Fruit fly (Drosophila melanogaster) whole organism, embryonic: ENCODE measurements around the gene CG1273.
A peak's percentile ranks its signal among the peaks of the same experiment; 100 is the strongest.

ENCODE experiments used
- Asciz ChIP-seq: fragments of 200-800 bp; sonication (Bioruptor generic); optimal IDR thresholded peaks from 2 replicates; lab custom pipeline; 2017; ENCODE audit warnings: missing biosample characterization, mild to moderate bottlenecking, missing genetic modification characterization, missing genetic modification reagents
- Atf-2 ChIP-seq: fragments of 200-800 bp; sonication (Bioruptor generic); optimal IDR thresholded peaks from 2 replicates; lab custom pipeline; 2016; ENCODE audit warnings: missing biosample characterization, missing genetic modification characterization
- CG10147 ChIP-seq: fragments of 200-800 bp; sonication (Bioruptor generic); optimal IDR thresholded peaks from 2 replicates; lab custom pipeline; 2019; ENCODE audit warnings: missing biosample characterization, mild to moderate bottlenecking, missing genetic modification characterization, moderate library complexity
- CG10366 ChIP-seq: fragments of 200-800 bp; sonication (Bioruptor generic); IDR thresholded peaks from 2 replicates; pipeline ENCODE4 v1.3.6; 2022; ENCODE audit warnings: missing biosample characterization, missing genetic modification characterization
- CG11696 ChIP-seq: fragments of 200-800 bp; sonication (Bioruptor generic); IDR thresholded peaks from 2 replicates; pipeline ENCODE4 v1.3.6; 2022; ENCODE audit warnings: missing biosample characterization, missing genetic modification characterization
- CG12659 ChIP-seq: fragments of 200-800 bp; sonication (Bioruptor generic); optimal IDR thresholded peaks from 3 replicates; lab custom pipeline; 2017; ENCODE audit warnings: mild to moderate bottlenecking, missing biosample characterization, missing genetic modification reagents, missing genetic modification characterization
- CG13296 ChIP-seq: fragments of 200-800 bp; sonication (Bioruptor generic); optimal IDR thresholded peaks from 3 replicates; lab custom pipeline; 2018; ENCODE audit warnings: missing biosample characterization, mild to moderate bottlenecking, missing genetic modification characterization
- CG13775 ChIP-seq: fragments of 200-800 bp; sonication (Bioruptor generic); optimal IDR thresholded peaks from 3 replicates; lab custom pipeline; 2017; ENCODE audit warnings: missing biosample characterization, mild to moderate bottlenecking, missing genetic modification characterization
- CG14050 ChIP-seq: fragments of 200-800 bp; sonication (Bioruptor generic); IDR thresholded peaks from 3 replicates; pipeline ENCODE4 v1.3.6; 2022; ENCODE audit warnings: missing biosample characterization, missing genetic modification characterization
- CG15514 ChIP-seq: fragments of 200-800 bp; sonication (Bioruptor generic); optimal IDR thresholded peaks from 3 replicates; lab custom pipeline; 2017; ENCODE audit warnings: missing biosample characterization, missing genetic modification characterization, mild to moderate bottlenecking, moderate library complexity, missing genetic modification reagents
- CG17829 ChIP-seq: fragments of 200-800 bp; optimal IDR thresholded peaks from 2 replicates; lab custom pipeline; 2019; ENCODE audit warnings: missing biosample characterization, mild to moderate bottlenecking, missing genetic modification characterization, moderate library complexity
- CG18011 ChIP-seq: fragments of 200-800 bp; sonication (Bioruptor generic); optimal IDR thresholded peaks from 2 replicates; lab custom pipeline; 2017; ENCODE audit warnings: missing biosample characterization, missing genetic modification characterization, mild to moderate bottlenecking, moderate library complexity, missing genotype
- CG2120 ChIP-seq: fragments of 200-800 bp; sonication (Bioruptor generic); optimal IDR thresholded peaks from 3 replicates; lab custom pipeline; 2016; ENCODE audit warnings: missing biosample characterization, missing genetic modification characterization
- CG3847 ChIP-seq: fragments of 200-800 bp; sonication (Bioruptor generic); IDR thresholded peaks from 2 replicates; pipeline ENCODE4 v1.3.6; 2022; ENCODE audit warnings: missing biosample characterization, missing genetic modification characterization
- CG4360 ChIP-seq: fragments of 200-800 bp; sonication (Bioruptor generic); IDR thresholded peaks from 2 replicates; pipeline ENCODE4 v1.3.6; 2022; ENCODE audit warnings: missing biosample characterization, missing genetic modification characterization
- CG4617 ChIP-seq: fragments of 200-800 bp; sonication (Bioruptor generic); optimal IDR thresholded peaks from 3 replicates; lab custom pipeline; 2016; ENCODE audit warnings: missing biosample characterization, missing genetic modification characterization, borderline replicate concordance
- CG4820 ChIP-seq: fragments of 200-800 bp; sonication (Bioruptor generic); optimal IDR thresholded peaks from 3 replicates; lab custom pipeline; 2016; ENCODE audit warnings: missing biosample characterization, missing genetic modification characterization
- CG6272 ChIP-seq: fragments of 200-800 bp; sonication (Bioruptor generic); IDR thresholded peaks from 2 replicates; pipeline ENCODE4 v1.3.6; 2022; ENCODE audit warnings: missing biosample characterization, missing genetic modification characterization
- CG8089 ChIP-seq: fragments of 200-800 bp; sonication (Bioruptor generic); optimal IDR thresholded peaks from 3 replicates; lab custom pipeline; 2016; ENCODE audit warnings: missing biosample characterization, missing genetic modification characterization
- CG9727 ChIP-seq: fragments of 200-800 bp; sonication (Bioruptor generic); optimal IDR thresholded peaks from 3 replicates; lab custom pipeline; 2017; ENCODE audit warnings: missing biosample characterization, mild to moderate bottlenecking, missing genetic modification characterization
- D19A ChIP-seq: fragments of 200-800 bp; optimal IDR thresholded peaks from 3 replicates; lab custom pipeline; 2019; ENCODE audit warnings: missing biosample characterization, mild to moderate bottlenecking, missing genetic modification characterization, moderate library complexity
- Dbx ChIP-seq: fragments of 200-800 bp; sonication (Bioruptor generic); IDR thresholded peaks from 3 replicates; pipeline ENCODE4 v1.3.6; 2022; ENCODE audit warnings: missing biosample characterization, missing genetic modification characterization
- Deaf1 ChIP-seq: fragments of 200-800 bp; optimal IDR thresholded peaks from 3 replicates; lab custom pipeline; 2019; ENCODE audit warnings: missing biosample characterization, mild to moderate bottlenecking, missing genetic modification characterization, moderate library complexity
- Dip2 ChIP-seq: fragments of 200-800 bp; sonication (Bioruptor generic); IDR thresholded peaks from 2 replicates; pipeline ENCODE4 v1.3.6; 2022; ENCODE audit warnings: missing biosample characterization, missing genetic modification characterization
- Dp ChIP-seq: fragments of 200-800 bp; sonication (Bioruptor generic); optimal IDR thresholded peaks from 2 replicates; lab custom pipeline; 2018; ENCODE audit warnings: missing biosample characterization, mild to moderate bottlenecking, missing genetic modification characterization, moderate library complexity
- Dref ChIP-seq: fragments of 200-800 bp; sonication (Bioruptor generic); IDR thresholded peaks from 2 replicates; pipeline ENCODE4 v1.3.6; 2022; ENCODE audit warnings: missing biosample characterization, missing genetic modification characterization
- ERR ChIP-seq: fragments of 200-800 bp; sonication (Bioruptor generic); optimal IDR thresholded peaks from 2 replicates; lab custom pipeline; 2016; ENCODE audit warnings: missing biosample characterization, missing genetic modification characterization
- Fer2 ChIP-seq: fragments of 200-800 bp; sonication (Bioruptor generic); optimal IDR thresholded peaks from 2 replicates; lab custom pipeline; 2018; ENCODE audit warnings: missing biosample characterization, mild to moderate bottlenecking, missing genetic modification characterization, moderate library complexity
- Gsc ChIP-seq: fragments of 200-800 bp; sonication (Bioruptor generic); IDR thresholded peaks from 2 replicates; pipeline ENCODE4 v1.3.6; 2022; ENCODE audit warnings: missing biosample characterization, missing genetic modification characterization
- Hsf ChIP-seq: fragments of 200-800 bp; sonication (Bioruptor generic); optimal IDR thresholded peaks from 3 replicates; lab custom pipeline; 2016; ENCODE audit warnings: missing biosample characterization, missing genetic modification characterization
- Ravus ChIP-seq: fragments of 200-800 bp; sonication (Bioruptor generic); IDR thresholded peaks from 2 replicates; pipeline ENCODE4 v1.3.6; 2022; ENCODE audit warnings: missing biosample characterization, missing genetic modification characterization
- Side ChIP-seq: fragments of 200-800 bp; sonication (Bioruptor generic); optimal IDR thresholded peaks from 2 replicates; lab custom pipeline; 2016; ENCODE audit warnings: missing biosample characterization, missing genetic modification characterization
- bowl ChIP-seq: fragments of 200-800 bp; sonication (Bioruptor generic); IDR thresholded peaks from 2 replicates; pipeline ENCODE4 v1.3.6; 2022; ENCODE audit warnings: missing biosample characterization, missing genetic modification characterization
- bsh ChIP-seq, 2 experiments: fragments of 200-800 bp; sonication (Bioruptor generic); optimal IDR thresholded peaks; 2 replicates each; lab custom pipeline; 2017 to 2018; ENCODE audit warnings: mild to moderate bottlenecking in 2 of 2, missing biosample characterization in 2 of 2, missing genetic modification characterization in 2 of 2, moderate library complexity in 1 of 2
- cato ChIP-seq: fragments of 200-800 bp; sonication (Bioruptor generic); optimal IDR thresholded peaks from 2 replicates; lab custom pipeline; 2016; ENCODE audit warnings: missing biosample characterization, missing genetic modification characterization, borderline replicate concordance
- cwo ChIP-seq: fragments of 200-800 bp; sonication (Bioruptor generic); optimal IDR thresholded peaks from 3 replicates; lab custom pipeline; 2017; ENCODE audit warnings: missing biosample characterization, missing genetic modification characterization, mild to moderate bottlenecking, moderate library complexity, missing genetic modification reagents
- emc ChIP-seq: fragments of 200-800 bp; sonication (Bioruptor generic); optimal IDR thresholded peaks from 2 replicates; lab custom pipeline; 2016; ENCODE audit warnings: missing biosample characterization, missing genetic modification characterization
- gcm ChIP-seq: fragments of 200-800 bp; sonication (Bioruptor generic); optimal IDR thresholded peaks from 2 replicates; lab custom pipeline; 2019; ENCODE audit warnings: missing biosample characterization, mild to moderate bottlenecking, missing genetic modification characterization, moderate library complexity
- gt ChIP-seq: fragments of 200-800 bp; sonication (Bioruptor generic); IDR thresholded peaks from 2 replicates; pipeline ENCODE4 v1.3.6; 2022; ENCODE audit warnings: missing biosample characterization, missing genetic modification characterization
- jumu ChIP-seq: fragments of 200-800 bp; sonication (Bioruptor generic); optimal IDR thresholded peaks from 3 replicates; lab custom pipeline; 2016; ENCODE audit warnings: missing biosample characterization, missing genetic modification characterization
- kah ChIP-seq: fragments of 200-800 bp; sonication (Bioruptor generic); optimal IDR thresholded peaks from 2 replicates; lab custom pipeline; 2018; ENCODE audit warnings: missing biosample characterization, mild to moderate bottlenecking, missing genetic modification characterization
- lilli ChIP-seq: fragments of 200-800 bp; sonication (Bioruptor generic); optimal IDR thresholded peaks from 3 replicates; lab custom pipeline; 2016; ENCODE audit warnings: missing biosample characterization, missing genetic modification characterization
- pum ChIP-seq: fragments of 200-800 bp; sonication (Bioruptor generic); optimal IDR thresholded peaks from 2 replicates; lab custom pipeline; 2016; ENCODE audit warnings: missing biosample characterization, missing genetic modification characterization
- sens ChIP-seq: fragments of 200-800 bp; sonication (Bioruptor generic); peaks from one replicate; lab custom pipeline; 2016; ENCODE audit warnings: missing biosample characterization, missing genetic modification characterization
- sens-2 ChIP-seq: fragments of 200-800 bp; sonication (Bioruptor generic); IDR thresholded peaks from 2 replicates; pipeline ENCODE4 v1.3.6; 2022; ENCODE audit warnings: missing biosample characterization, missing genetic modification characterization
- sug ChIP-seq: fragments of 200-800 bp; optimal IDR thresholded peaks from 2 replicates; lab custom pipeline; 2019; ENCODE audit warnings: missing biosample characterization, mild to moderate bottlenecking, missing genetic modification characterization, moderate library complexity
- trem ChIP-seq: fragments of 200-800 bp; optimal IDR thresholded peaks from 3 replicates; lab custom pipeline; 2019; ENCODE audit warnings: missing biosample characterization, mild to moderate bottlenecking, missing genetic modification characterization, moderate library complexity
- tx ChIP-seq: fragments of 200-800 bp; sonication (Bioruptor generic); optimal IDR thresholded peaks from 2 replicates; lab custom pipeline; 2016; ENCODE audit warnings: missing biosample characterization, missing genetic modification characterization
- vfl ChIP-seq: fragments of 200-800 bp; sonication (Bioruptor generic); optimal IDR thresholded peaks from 2 replicates; lab custom pipeline; 2016; ENCODE audit warnings: missing biosample characterization, missing genetic modification characterization
- z ChIP-seq: fragments of 200-800 bp; sonication (Bioruptor generic); IDR thresholded peaks from 3 replicates; pipeline ENCODE4 v1.3.6; 2022; ENCODE audit warnings: missing biosample characterization, missing genetic modification characterization

The CG1273 gene

DNA sequence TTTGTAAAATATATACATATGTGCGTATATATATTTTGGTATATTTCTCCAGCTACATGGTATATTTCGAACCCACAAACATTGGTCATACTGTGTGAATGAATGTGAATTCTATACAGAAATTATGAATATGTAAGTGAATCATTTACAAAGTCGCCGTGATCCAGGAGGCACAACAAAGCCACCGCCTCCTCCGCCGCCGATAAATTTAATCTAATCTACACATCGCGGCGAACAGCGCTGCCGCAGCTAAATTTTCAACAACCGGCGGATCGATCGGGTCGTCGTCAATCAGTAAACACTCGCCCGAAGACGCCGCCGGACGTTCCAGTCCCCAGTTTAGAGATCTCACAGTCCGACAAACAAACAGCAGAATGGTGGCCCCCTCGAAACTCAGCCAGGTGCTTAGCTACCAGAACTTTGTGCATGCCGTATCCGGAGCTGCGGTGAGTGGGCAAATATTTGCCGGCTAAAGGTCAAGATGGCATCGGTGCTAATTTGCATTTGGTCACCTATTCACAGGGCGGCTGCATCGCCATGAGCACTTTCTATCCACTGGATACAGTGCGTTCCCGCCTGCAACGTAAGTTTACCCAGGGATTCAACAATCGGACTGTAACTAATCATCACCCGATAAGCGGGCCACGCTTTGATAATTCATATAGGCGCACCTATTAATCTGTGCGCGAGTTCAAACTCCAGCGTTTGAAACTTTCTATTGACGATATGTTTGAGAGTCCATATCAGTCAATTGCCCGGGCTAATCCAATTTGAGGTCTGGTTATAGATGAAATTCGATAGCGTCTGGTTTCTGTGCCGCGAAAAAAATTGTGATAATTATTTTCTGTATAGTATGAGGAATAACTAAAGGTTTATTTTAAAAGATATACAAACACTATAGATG is 55.4 kb downstream of the CG1273 start, which contains the start of gene PMP34 (continued):
- TF ChIP-seq CG17829 (tag; lab: Kevin White, UChicago), result no peak
- TF ChIP-seq CG14050 (GFP tag; lab: Robert Waterston, UW), result no peak
- no peak for TF ChIP-seq Asciz (GFP tag; lab: Kevin White, UChicago)
- no peak for TF ChIP-seq CG9727 (GFP tag; lab: Kevin White, UChicago)
- no peak for TF ChIP-seq CG2120 (GFP tag; lab: Kevin White, UChicago)
- no peak for TF ChIP-seq gt (GFP tag; lab: Robert Waterston, UW)
- TF ChIP-seq Fer2 (tag; lab: Kevin White, UChicago), result no peak
- no peak for TF ChIP-seq CG6272 (GFP tag; lab: Robert Waterston, UW)
- peak; percentile 72 for TF ChIP-seq sug (tag; lab: Kevin White, UChicago)
- no peak for TF ChIP-seq Atf-2 (GFP tag; lab: Kevin White, UChicago)
- no peak for TF ChIP-seq CG10366 (GFP tag; lab: Robert Waterston, UW)
- TF ChIP-seq CG4360 (GFP tag; lab: Robert Waterston, UW), result no peak
- TF ChIP-seq Dbx (GFP tag; lab: Robert Waterston, UW), result 0 out of 3 replicates have a peak, but pooled peaks have one; percentile 18
- no peak for TF ChIP-seq lilli
- TF ChIP-seq bowl (GFP tag; lab: Robert Waterston, UW), result no peak
- no peak for TF ChIP-seq Ravus (GFP tag; lab: Robert Waterston, UW)
- TF ChIP-seq CG3847 (GFP tag; lab: Robert Waterston, UW), result no peak
- no peak for TF ChIP-seq bsh (GFP tag; optimal IDR thresholded peaks at IDR 0.05; lab: Kevin White, UChicago)
- peak; percentile 26 for TF ChIP-seq trem
- no peak for TF ChIP-seq CG13775 (GFP tag; lab: Kevin White, UChicago)
- TF ChIP-seq Dp (GFP tag; lab: Kevin White, UChicago), result no peak
- TF ChIP-seq D19A (tag; lab: Kevin White, UChicago), result no peak
- TF ChIP-seq Hsf, result no peak
- TF ChIP-seq ERR (GFP tag; lab: Kevin White, UChicago), result no peak
- no peak for TF ChIP-seq sens-2 (GFP tag; lab: Robert Waterston, UW)
- no peak for TF ChIP-seq jumu (GFP tag; lab: Kevin White, UChicago)
- peak; percentile 89 for TF ChIP-seq Deaf1 (tag; lab: Kevin White, UChicago)
- no peak for TF ChIP-seq Gsc
- no peak for TF ChIP-seq pum (GFP tag; lab: Kevin White, UChicago)
- TF ChIP-seq CG4617 (GFP tag; lab: Kevin White, UChicago), result peak; percentile 24
- TF ChIP-seq CG8089 (GFP tag; lab: Kevin White, UChicago), result no peak
- no peak for TF ChIP-seq tx
- no peak for TF ChIP-seq CG10147 (GFP tag; lab: Kevin White, UChicago)
- peak; percentile 33 for TF ChIP-seq CG12659
- no peak for TF ChIP-seq gcm (GFP tag; lab: Kevin White, UChicago)
- no peak for TF ChIP-seq cwo (GFP tag; lab: Kevin White, UChicago)
- no peak for TF ChIP-seq CG13296 (GFP tag; lab: Kevin White, UChicago)
- no peak for TF ChIP-seq CG15514
- 0 out of 3 replicates have a peak, but pooled peaks have one; percentile 22 for TF ChIP-seq z (GFP tag; lab: Robert Waterston, UW)
- TF ChIP-seq CG11696 (GFP tag; lab: Robert Waterston, UW), result no peak
- no peak for TF ChIP-seq Side
- no peak for TF ChIP-seq Dip2 (GFP tag; lab: Robert Waterston, UW)
- no peak for TF ChIP-seq vfl
- TF ChIP-seq cato, result no peak
- TF ChIP-seq sens, result no peak
- no peak for TF ChIP-seq CG18011 (GFP tag; lab: Kevin White, UChicago)
- no peak for TF ChIP-seq Dref
- TF ChIP-seq kah, result no peak
- no peak for TF ChIP-seq emc (GFP tag; lab: Kevin White, UChicago)
- TF ChIP-seq CG4820 (GFP tag; lab: Kevin White, UChicago), result no peak
